Worm (Caenorhabditis elegans): ENCODE data around the gene ZK792.4.

The ZK792.4 gene

DNA sequence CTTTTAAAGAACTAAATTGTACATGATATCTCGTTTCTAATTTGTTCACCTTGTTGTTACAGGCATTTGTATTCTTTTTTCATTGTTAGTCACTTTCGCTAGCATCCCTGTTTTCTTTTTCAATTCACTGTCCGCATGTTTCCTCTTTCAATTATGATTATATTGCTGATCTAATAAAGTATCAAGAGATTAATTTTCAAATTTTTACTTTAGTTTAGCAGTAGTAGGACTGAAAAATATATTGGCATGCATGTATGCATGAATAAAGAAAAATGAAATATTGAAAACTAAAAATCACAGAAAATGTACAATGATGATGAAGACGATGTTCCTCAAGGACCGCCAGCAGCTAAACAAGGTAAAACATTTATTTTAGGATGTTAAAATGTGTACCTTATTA lies 43.8 kb downstream of the ZK792.4 start, which contains the start of gene rbm-17:
rbm-17 (plus strand) TSS at position 301 of the 400 bp plus-strand sequence.
- TF ChIP-seq dpff-1 (tag; optimal IDR thresholded peaks at IDR 0.05), result no peak
- no peak for TF ChIP-seq F57C9.4 (tag; optimal IDR thresholded peaks at IDR 0.05)
- no peak for TF ChIP-seq ztf-28 (GFP tag; IDR thresholded peaks at IDR 0.05)
- TF ChIP-seq pbrm-1 (GFP tag; IDR thresholded peaks at IDR 0.05), result no peak
- TF ChIP-seq ztf-25 (GFP tag; IDR thresholded peaks at IDR 0.05), result no peak
- TF ChIP-seq hsf-1 (GFP tag; IDR thresholded peaks at IDR 0.05), result 0 out of 2 replicates have a peak, but pooled peaks have one; percentile 11
- TF ChIP-seq F52B5.7 (tag; optimal IDR thresholded peaks at IDR 0.05), result no peak
- no peak for TF ChIP-seq C06A6.2 (GFP tag; conservative IDR thresholded peaks at IDR 0.05)
- no peak for TF ChIP-seq cebp-1 (GFP tag; IDR thresholded peaks at IDR 0.05)
- TF ChIP-seq cebp-1 (tag; optimal IDR thresholded peaks at IDR 0.05), result peak; percentile 17
- TF ChIP-seq ama-1 (optimal IDR thresholded peaks at IDR 0.05), result peak; percentile 36
- no peak for TF ChIP-seq ama-1 (GFP tag; optimal IDR thresholded peaks at IDR 0.05)

DNA sequence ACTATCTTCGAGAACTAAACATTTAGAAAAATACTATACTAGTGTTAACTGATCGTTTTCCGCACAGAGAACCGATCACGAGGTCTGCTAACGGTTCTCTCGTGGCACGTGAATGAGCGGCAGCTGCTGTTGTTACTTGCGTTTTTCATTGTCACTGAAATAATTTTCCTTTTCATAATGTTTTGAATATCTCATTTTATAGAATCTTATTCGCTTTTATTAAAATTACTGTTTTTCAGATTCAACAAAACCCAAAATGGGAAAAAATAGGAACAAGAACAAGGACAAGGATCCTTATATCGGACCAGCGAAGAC lies 45.4 kb downstream of the ZK792.4 start, which contains the start of gene F58B3.6:
F58B3.6 (plus strand) TSS at position 240 of the 315 bp plus-strand sequence.
- TF ChIP-seq rpc-1 (optimal IDR thresholded peaks at IDR 0.05), result no peak
- no peak for TF ChIP-seq rpc-1 (tag; optimal IDR thresholded peaks at IDR 0.05)
- no peak for TF ChIP-seq F52B5.7 (tag; optimal IDR thresholded peaks at IDR 0.05)
- TF ChIP-seq mcd-1 (GFP tag; IDR thresholded peaks at IDR 0.05), result peak; percentile 43
- TF ChIP-seq zim-3 (tag; optimal IDR thresholded peaks at IDR 0.05), result no peak
- TF ChIP-seq sdz-38 (tag; optimal IDR thresholded peaks at IDR 0.05), result no peak
- TF ChIP-seq pha-4 (tag; optimal IDR thresholded peaks at IDR 0.05), result no peak
- TF ChIP-seq cebp-1 (GFP tag; IDR thresholded peaks at IDR 0.05), result no peak
- peak; percentile 46 for TF ChIP-seq cebp-1 (tag; optimal IDR thresholded peaks at IDR 0.05)
- TF ChIP-seq lsy-27 (tag; optimal IDR thresholded peaks at IDR 0.05; ENCODE audit: borderline replicate concordance, insufficient read depth), result no peak
- TF ChIP-seq ceh-100 (GFP tag; IDR thresholded peaks at IDR 0.05), result peak; percentile 58
- TF ChIP-seq sptf-2 (GFP tag; optimal IDR thresholded peaks at IDR 0.05), result no peak
- TF ChIP-seq madf-6 (GFP tag; IDR thresholded peaks at IDR 0.05), result no peak
- TF ChIP-seq T26A5.8 (tag; optimal IDR thresholded peaks at IDR 0.05), result no peak
- no peak for TF ChIP-seq attf-6 (GFP tag; IDR thresholded peaks at IDR 0.05)
- no peak for TF ChIP-seq nfya-1 (tag; optimal IDR thresholded peaks at IDR 0.05; ENCODE audit: borderline replicate concordance, insufficient read depth)
- TF ChIP-seq B0336.3 (GFP tag; IDR thresholded peaks at IDR 0.05), result no peak
- TF ChIP-seq zfh-2 (GFP tag; conservative IDR thresholded peaks at IDR 0.05), result no peak

DNA sequence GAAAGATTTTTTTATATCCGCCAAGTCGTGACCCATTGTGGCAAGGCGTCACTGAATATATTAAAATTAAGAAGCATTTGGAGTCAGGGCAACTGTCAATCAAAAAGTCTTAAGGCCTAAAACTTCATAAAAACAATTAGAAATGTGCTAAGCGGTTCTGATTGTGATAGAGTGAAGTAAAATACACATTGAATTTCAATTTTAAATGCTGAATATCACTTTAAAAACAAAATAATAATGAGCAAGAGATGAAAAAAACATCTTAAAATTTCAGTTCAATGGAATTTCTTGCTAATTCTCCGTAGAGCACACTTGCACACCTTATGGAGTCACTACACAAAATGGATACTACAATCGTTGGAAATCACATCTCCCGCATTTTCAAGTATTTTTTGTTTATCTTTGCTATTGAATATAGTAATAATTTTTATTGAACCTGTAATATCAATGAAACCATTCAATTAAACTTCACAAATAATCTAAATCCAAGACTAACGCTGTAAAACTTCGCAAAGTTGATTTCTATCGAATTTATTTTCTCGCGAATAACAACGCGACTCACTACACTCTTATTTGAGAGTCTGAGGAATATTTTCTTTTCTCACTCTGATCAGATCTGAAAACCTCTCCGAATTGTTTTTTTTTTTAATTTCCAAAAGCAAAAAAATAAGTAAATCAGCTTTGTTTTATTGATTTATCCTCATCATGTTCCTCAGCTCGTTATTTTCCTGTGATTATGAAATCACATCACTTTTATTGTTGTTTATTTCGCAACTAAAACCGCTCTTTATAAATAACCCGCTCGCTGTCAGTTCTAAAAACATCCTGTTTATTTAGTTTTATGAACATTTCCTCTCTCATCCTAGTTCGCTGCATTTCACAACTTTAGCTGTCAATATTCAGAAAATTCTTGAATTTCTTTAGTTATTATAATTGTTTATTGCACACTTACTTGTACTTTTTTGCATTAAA lies 46.1 kb downstream of the ZK792.4 start, which contains the start of gene mars-1:
mars-1 (minus strand) TSS at position 51 of the 972 bp plus-strand sequence.
- peak; percentile 8 for TF ChIP-seq ceh-27 (GFP tag; optimal IDR thresholded peaks at IDR 0.05)
- 0 out of 2 replicates have a peak, but pooled peaks have one; percentile 42 for TF ChIP-seq nfyb-1 (GFP tag; IDR thresholded peaks at IDR 0.05)
- TF ChIP-seq K12H6.12 (tag; optimal IDR thresholded peaks at IDR 0.05), result peak; percentile 57
- TF ChIP-seq pbrm-1 (GFP tag; IDR thresholded peaks at IDR 0.05), result 0 out of 2 replicates have a peak, but pooled peaks have one; percentile 24
- peak; percentile 54 for TF ChIP-seq attf-5 (GFP tag; optimal IDR thresholded peaks at IDR 0.05)
- peak; percentile 48; the same call in 1 of the 2 replicates for TF ChIP-seq cebp-1 (GFP tag; IDR thresholded peaks at IDR 0.05)
- TF ChIP-seq cebp-1 (tag; optimal IDR thresholded peaks at IDR 0.05), result peak; percentile 94
- TF ChIP-seq D2030.7 (GFP tag; IDR thresholded peaks at IDR 0.05), result 0 out of 2 replicates have a peak, but pooled peaks have one; percentile 19
- TF ChIP-seq ceh-91 (GFP tag; IDR thresholded peaks at IDR 0.05), result no peak
- TF ChIP-seq lsl-1 (GFP tag; optimal IDR thresholded peaks at IDR 0.05), result peak; percentile 43
- no peak for TF ChIP-seq hrde-1 (tag; optimal IDR thresholded peaks at IDR 0.05; ENCODE audit: borderline replicate concordance)
- TF ChIP-seq ceh-100 (GFP tag; IDR thresholded peaks at IDR 0.05), result peak; percentile 95
- peak in 1 of 3 experiments; percentile 23 for TF ChIP-seq lin-35 (GFP tag; optimal IDR thresholded peaks at IDR 0.05)
- TF ChIP-seq let-607 (tag; optimal IDR thresholded peaks at IDR 0.05), result peak in 1 of 2 experiments; percentile 28
- no peak for TF ChIP-seq madf-8 (GFP tag; conservative IDR thresholded peaks at IDR 0.05)
- TF ChIP-seq hmg-1.2 (GFP tag; IDR thresholded peaks at IDR 0.05), result peak; percentile 31; the same call in 1 of the 2 replicates
- TF ChIP-seq lin-40 (tag; optimal IDR thresholded peaks at IDR 0.05), result peak; percentile 18
- no peak for TF ChIP-seq F52B5.7 (tag; optimal IDR thresholded peaks at IDR 0.05)
- peak; percentile 44 for TF ChIP-seq nhr-80 (tag; optimal IDR thresholded peaks at IDR 0.05)
- peak; percentile 1 for TF ChIP-seq madf-10 (tag; optimal IDR thresholded peaks at IDR 0.05)
- peak; percentile 3 for TF ChIP-seq efl-1 (GFP tag; optimal IDR thresholded peaks at IDR 0.05)
- 0 out of 2 replicates have a peak, but pooled peaks have one; percentile 17 for TF ChIP-seq F33H1.4 (GFP tag; IDR thresholded peaks at IDR 0.05)

All from whole organism, young adult.